Fruit fly (Drosophila melanogaster) whole organism, pupa: Measurements from ENCODE around the gene Pcif1.

ENCODE experiments used
- CG10348 ChIP-seq: fragments of 200-800 bp; sonication (Bioruptor generic); IDR thresholded peaks from 2 replicates; pipeline ENCODE4 v1.3.6; 2022; ENCODE audit warnings: missing biosample characterization, missing genetic modification characterization
- CG14655 ChIP-seq: fragments of 200-800 bp; sonication (Bioruptor generic); optimal IDR thresholded peaks from 3 replicates; lab custom pipeline; 2017; ENCODE audit warnings: mild to moderate bottlenecking, missing biosample characterization, missing genetic modification reagents, missing genetic modification characterization
- CG15710 ChIP-seq: fragments of 200-800 bp; sonication (Bioruptor generic); optimal IDR thresholded peaks from 2 replicates; lab custom pipeline; 2018; ENCODE audit warnings: missing biosample characterization, mild to moderate bottlenecking, missing genetic modification characterization, moderate library complexity
- CG17806 ChIP-seq: fragments of 200-800 bp; sonication (Bioruptor generic); optimal IDR thresholded peaks from 2 replicates; lab custom pipeline; 2018; ENCODE audit warnings: missing biosample characterization, mild to moderate bottlenecking, missing genetic modification characterization, moderate library complexity
- CG4496 ChIP-seq: fragments of 200-800 bp; sonication (Bioruptor generic); IDR thresholded peaks from 3 replicates; pipeline ENCODE4 v1.3.6; 2022; ENCODE audit warnings: missing biosample characterization, missing genetic modification characterization
- CG8301 ChIP-seq: fragments of 200-800 bp; sonication (Bioruptor generic); optimal IDR thresholded peaks from 2 replicates; lab custom pipeline; 2018; ENCODE audit warnings: missing biosample characterization, mild to moderate bottlenecking, missing genetic modification characterization
- EcR ChIP-seq: fragments of 200-800 bp; sonication (Bioruptor generic); optimal IDR thresholded peaks from 3 replicates; lab custom pipeline; 2019; ENCODE audit warnings: missing biosample characterization, missing genetic modification characterization, mild to moderate bottlenecking, moderate library complexity, missing genetic modification reagents
- Snoo ChIP-seq: fragments of 200-800 bp; sonication (Bioruptor generic); optimal IDR thresholded peaks from 3 replicates; lab custom pipeline; 2017; ENCODE audit warnings: missing biosample characterization, mild to moderate bottlenecking, missing genetic modification characterization, inconsistent platforms
- fd96Ca ChIP-seq: fragments of 200-800 bp; sonication (Bioruptor generic); IDR thresholded peaks from 3 replicates; pipeline ENCODE4 v1.3.6; 2022; ENCODE audit warnings: missing biosample characterization, missing genetic modification characterization

- no peak for TF ChIP-seq CG8301
- TF ChIP-seq fd96Ca: no peak
- no peak for TF ChIP-seq CG14655 (GFP tag; lab: Kevin White, UChicago)
- TF ChIP-seq Snoo (tag; lab: Kevin White, UChicago): no peak
- no peak for TF ChIP-seq CG17806 (tag; lab: Kevin White, UChicago)
- TF ChIP-seq EcR (GFP tag; lab: Kevin White, UChicago): no peak
- no peak for TF ChIP-seq CG10348 (GFP tag; lab: Robert Waterston, UW)
- no peak for TF ChIP-seq CG15710 (tag; lab: Kevin White, UChicago)
- TF ChIP-seq CG4496 (GFP tag; lab: Robert Waterston, UW): no peak
Measured at dm6 chr3L:20817927-20818326, 31.9 kb upstream of the Pcif1 start, which contains the start of gene Mst77F.
